Worm (Caenorhabditis elegans) whole organism, L3 larva: ENCODE results near the gene gcsh-1.

ENCODE experiments used
- R02D3.7 ChIP-seq: fragments of 150-350 bp; optimal IDR thresholded peaks from 2 replicates; lab custom pipeline; 2014; ENCODE audit warnings: missing biosample characterization, missing genetic modification characterization
- aly-2 ChIP-seq: fragments of 150-350 bp; optimal IDR thresholded peaks from 2 replicates; lab custom pipeline; 2014; ENCODE audit warnings: missing biosample characterization, missing genetic modification characterization
- ama-1 ChIP-seq: fragments of 150-350 bp; optimal IDR thresholded peaks from 2 replicates; lab custom pipeline; 2018
- ceh-16 ChIP-seq: sonication (generic microtip); optimal IDR thresholded peaks from 2 replicates; lab custom pipeline; 2017; ENCODE audit warnings: missing biosample characterization, missing genetic modification characterization
- ceh-28 ChIP-seq: fragments of 150-350 bp; optimal IDR thresholded peaks from 2 replicates; lab custom pipeline; 2014; ENCODE audit warnings: missing biosample characterization, missing genetic modification reagents, missing genetic modification characterization
- ceh-82 ChIP-seq: fragments of 150-350 bp; optimal IDR thresholded peaks from 2 replicates; lab custom pipeline; 2014; ENCODE audit warnings: missing biosample characterization, missing genetic modification characterization
- ceh-9 ChIP-seq: sonication (generic microtip); optimal IDR thresholded peaks from 2 replicates; lab custom pipeline; 2018; ENCODE audit warnings: missing biosample characterization, missing genetic modification characterization
- daf-12 ChIP-seq: fragments of 150-350 bp; optimal IDR thresholded peaks from 2 replicates; lab custom pipeline; 2014; ENCODE audit warnings: missing biosample characterization, missing genetic modification reagents, missing genetic modification characterization
- egl-27 ChIP-seq: sonication (generic microtip); optimal IDR thresholded peaks from 4 replicates; lab custom pipeline; 2017; ENCODE audit warnings: missing biosample characterization, missing genetic modification reagents, missing genetic modification characterization
- egl-5 ChIP-seq: fragments of 150-350 bp; optimal IDR thresholded peaks from 2 replicates; lab custom pipeline; 2017; ENCODE audit warnings: missing biosample characterization, missing genetic modification reagents, missing genetic modification characterization, inconsistent platforms
- elt-1 ChIP-seq: fragments of 150-350 bp; optimal IDR thresholded peaks from 2 replicates; lab custom pipeline; 2014; ENCODE audit warnings: missing biosample characterization, missing genetic modification characterization
- elt-2 ChIP-seq: sonication (generic microtip); optimal IDR thresholded peaks from 2 replicates; lab custom pipeline; 2016; ENCODE audit warnings: missing genetic modification reagents, mild to moderate bottlenecking, missing genetic modification characterization, missing compliant biosample characterization
- elt-3 ChIP-seq, 3 experiments: fragments of 150-350 bp in 1 of 3; sonication (generic microtip) in 2 of 3; optimal IDR thresholded peaks; 2 replicates in 2 of 3; 4 replicates in 1 of 3; lab custom pipeline; 2014 to 2017; ENCODE audit warnings: missing biosample characterization in 3 of 3, missing genetic modification characterization in 3 of 3
- fkh-10 ChIP-seq: sonication (generic microtip); optimal IDR thresholded peaks from 2 replicates; lab custom pipeline; 2017; ENCODE audit warnings: missing biosample characterization, missing genetic modification reagents, missing genetic modification characterization
- fkh-2 ChIP-seq: fragments of 150-350 bp; optimal IDR thresholded peaks from 2 replicates; lab custom pipeline; 2014; ENCODE audit warnings: missing biosample characterization, missing genetic modification reagents, missing genetic modification characterization
- fos-1 ChIP-seq: fragments of 150-350 bp; optimal IDR thresholded peaks from 2 replicates; lab custom pipeline; 2014; ENCODE audit warnings: missing biosample characterization, missing genetic modification characterization
- hmg-11 ChIP-seq: sonication (generic microtip); optimal IDR thresholded peaks from 2 replicates; lab custom pipeline; 2016; ENCODE audit warnings: missing genetic modification characterization, missing compliant biosample characterization
- jun-1 ChIP-seq: fragments of 150-350 bp; optimal IDR thresholded peaks from 2 replicates; lab custom pipeline; 2014; ENCODE audit warnings: missing biosample characterization, missing genetic modification reagents, missing genetic modification characterization
- lin-15B ChIP-seq: fragments of 150-350 bp; optimal IDR thresholded peaks from 2 replicates; lab custom pipeline; 2014; ENCODE audit warnings: missing biosample characterization, missing genetic modification characterization
- lin-39 ChIP-seq: fragments of 150-350 bp; optimal IDR thresholded peaks from 2 replicates; lab custom pipeline; 2018; ENCODE audit warnings: missing biosample characterization, missing genetic modification reagents, missing genetic modification characterization
- lsy-12 ChIP-seq: sonication (generic microtip); optimal IDR thresholded peaks from 2 replicates; lab custom pipeline; 2016; ENCODE audit warnings: mild to moderate bottlenecking, missing genetic modification characterization, missing compliant biosample characterization
- mdl-1 ChIP-seq: fragments of 150-350 bp; optimal IDR thresholded peaks from 2 replicates; lab custom pipeline; 2014; ENCODE audit warnings: missing biosample characterization, missing genetic modification characterization
- mml-1 ChIP-seq: fragments of 150-350 bp; sonication (generic microtip); optimal IDR thresholded peaks from 3 replicates; lab custom pipeline; 2014; ENCODE audit warnings: missing biosample characterization, missing genetic modification characterization
- nfya-1 ChIP-seq: sonication (generic microtip); optimal IDR thresholded peaks from 2 replicates; lab custom pipeline; 2017; ENCODE audit warnings: missing genetic modification characterization, mild to moderate bottlenecking, missing compliant biosample characterization, antibody characterized with exemption, moderate library complexity; ENCODE audit not compliant: insufficient read depth
- nhr-11 ChIP-seq: fragments of 150-350 bp; optimal IDR thresholded peaks from 2 replicates; lab custom pipeline; 2014; ENCODE audit warnings: missing biosample characterization, missing genetic modification characterization
- nhr-12 ChIP-seq: fragments of 150-350 bp; optimal IDR thresholded peaks from 2 replicates; lab custom pipeline; 2014; ENCODE audit warnings: missing biosample characterization, missing genetic modification characterization
- nhr-23 ChIP-seq: fragments of 150-350 bp; optimal IDR thresholded peaks from 2 replicates; lab custom pipeline; 2014; ENCODE audit warnings: missing biosample characterization, missing genetic modification reagents, missing genetic modification characterization
- nhr-25 ChIP-seq: sonication (generic microtip); optimal IDR thresholded peaks from 2 replicates; lab custom pipeline; 2017; ENCODE audit warnings: missing biosample characterization, missing genetic modification characterization
- nhr-28 ChIP-seq: fragments of 150-350 bp; optimal IDR thresholded peaks from 2 replicates; lab custom pipeline; 2014; ENCODE audit warnings: missing biosample characterization, missing genetic modification characterization
- nhr-43 ChIP-seq: sonication (generic microtip); optimal IDR thresholded peaks from 2 replicates; lab custom pipeline; 2016; ENCODE audit warnings: mild to moderate bottlenecking, missing genetic modification characterization, missing compliant biosample characterization; ENCODE audit not compliant: poor library complexity, severe bottlenecking
- nhr-67 ChIP-seq: fragments of 150-350 bp; optimal IDR thresholded peaks from 2 replicates; lab custom pipeline; 2014; ENCODE audit warnings: missing biosample characterization, missing genetic modification characterization
- nhr-76 ChIP-seq: fragments of 150-350 bp; sonication (generic microtip); optimal IDR thresholded peaks from 5 replicates; lab custom pipeline; 2014; ENCODE audit warnings: missing biosample characterization, missing genetic modification characterization
- pha-4 ChIP-seq: fragments of 150-350 bp; optimal IDR thresholded peaks from 2 replicates; lab custom pipeline; 2014; ENCODE audit warnings: missing biosample characterization, missing genetic modification reagents, missing genetic modification characterization
- pqm-1 ChIP-seq: fragments of 150-350 bp; optimal IDR thresholded peaks from 2 replicates; lab custom pipeline; 2017; ENCODE audit warnings: missing biosample characterization, missing genetic modification characterization, inconsistent platforms
- sea-2 ChIP-seq: fragments of 150-350 bp; sonication (generic microtip); optimal IDR thresholded peaks from 4 replicates; lab custom pipeline; 2014; ENCODE audit warnings: missing biosample characterization, missing genetic modification reagents, missing genetic modification characterization
- skn-1 ChIP-seq: fragments of 150-350 bp; optimal IDR thresholded peaks from 2 replicates; lab custom pipeline; 2014; ENCODE audit warnings: missing biosample characterization, missing genetic modification characterization
- snpc-4 ChIP-seq: fragments of 150-350 bp; optimal IDR thresholded peaks from 2 replicates; lab custom pipeline; 2014; ENCODE audit warnings: missing biosample characterization, missing genetic modification characterization
- tbx-2 ChIP-seq: sonication (generic microtip); optimal IDR thresholded peaks from 2 replicates; lab custom pipeline; 2016; ENCODE audit warnings: mild to moderate bottlenecking, missing genetic modification characterization, missing compliant biosample characterization
- unc-39 ChIP-seq: sonication (generic microtip); optimal IDR thresholded peaks from 4 replicates; lab custom pipeline; 2017; ENCODE audit warnings: missing biosample characterization, missing genetic modification characterization
- unc-62 ChIP-seq: fragments of 150-350 bp; sonication (generic microtip); optimal IDR thresholded peaks from 4 replicates; lab custom pipeline; 2014; ENCODE audit warnings: missing biosample characterization, missing genetic modification reagents, missing genetic modification characterization
- zag-1 ChIP-seq: fragments of 150-350 bp; optimal IDR thresholded peaks from 2 replicates; lab custom pipeline; 2014; ENCODE audit warnings: missing biosample characterization, missing genetic modification characterization
- ztf-11 ChIP-seq: fragments of 150-350 bp; optimal IDR thresholded peaks from 2 replicates; lab custom pipeline; 2014; ENCODE audit warnings: missing biosample characterization, missing genetic modification characterization
- ztf-4 ChIP-seq: fragments of 150-350 bp; optimal IDR thresholded peaks from 2 replicates; lab custom pipeline; 2014; ENCODE audit warnings: missing biosample characterization, missing genetic modification characterization

gcsh-1 gene

ce11 chrX:14513462-14513861 is 1.4 kb downstream of the gcsh-1 start:
- TF ChIP-seq pha-4 (tag; lab: Kevin White, UChicago) = peak; percentile 12
- peak; percentile 37 for TF ChIP-seq lin-39 (tag; lab: Kevin White, UChicago)
- TF ChIP-seq nhr-12 (tag; lab: Kevin White, UChicago) = no peak
- TF ChIP-seq zag-1 (tag; lab: Kevin White, UChicago) = no peak
- TF ChIP-seq fkh-10 (GFP tag; lab: Kevin White, UChicago) = no peak
- no peak for TF ChIP-seq elt-2 (tag; lab: Kevin White, UChicago)
- no peak for TF ChIP-seq ama-1 (lab: Kevin White, UChicago)
- TF ChIP-seq ztf-4 = no peak
- no peak for TF ChIP-seq sea-2 (GFP tag; lab: Kevin White, UChicago)
- TF ChIP-seq egl-5 (tag; lab: Kevin White, UChicago) = peak; percentile 60
- TF ChIP-seq unc-39 (tag; lab: Kevin White, UChicago) = no peak
- no peak for TF ChIP-seq nhr-67 (tag; lab: Kevin White, UChicago)
- TF ChIP-seq egl-27 (tag; lab: Kevin White, UChicago) = no peak
- TF ChIP-seq skn-1 (tag; lab: Kevin White, UChicago) = no peak
- no peak for TF ChIP-seq nhr-76 (tag; lab: Kevin White, UChicago)
- no peak for TF ChIP-seq fkh-2 (tag; lab: Kevin White, UChicago)
- TF ChIP-seq tbx-2 (tag; lab: Kevin White, UChicago) = no peak
- TF ChIP-seq mml-1 (tag; lab: Kevin White, UChicago) = no peak
- TF ChIP-seq fos-1 (tag; lab: Kevin White, UChicago) = no peak
- TF ChIP-seq daf-12 = no peak
- no peak for TF ChIP-seq jun-1 (tag; lab: Kevin White, UChicago)
- TF ChIP-seq nfya-1 (tag; lab: Kevin White, UChicago) = peak; percentile 4
- no peak for TF ChIP-seq elt-1 (tag; lab: Kevin White, UChicago)
- no peak for TF ChIP-seq mdl-1 (tag; lab: Kevin White, UChicago)
- TF ChIP-seq ceh-9 (tag; lab: Kevin White, UChicago) = no peak
- TF ChIP-seq pqm-1 (tag; lab: Kevin White, UChicago) = no peak
- TF ChIP-seq ztf-11 (tag; lab: Kevin White, UChicago) = no peak
- no peak for TF ChIP-seq hmg-11
- no peak for TF ChIP-seq snpc-4 (tag; lab: Kevin White, UChicago)
- TF ChIP-seq nhr-28 (tag; lab: Kevin White, UChicago) = no peak
- no peak for TF ChIP-seq lsy-12
- no peak for TF ChIP-seq ceh-16 (tag; lab: Kevin White, UChicago)

- no peak for TF ChIP-seq lsy-12
Measured at ce11 chrX:14512817-14513216, 2.1 kb downstream of the gcsh-1 start, which contains the start of gene fbxa-141. Gene fbxa-141 (minus strand): TSS chrX:14512917.

- TF ChIP-seq ceh-82 (no peak), ceh-16 (tag; lab: Kevin White, UChicago) (no peak), ama-1 (lab: Kevin White, UChicago) (no peak), nhr-67 (tag; lab: Kevin White, UChicago) (no peak), fkh-2 (tag; lab: Kevin White, UChicago) (no peak), pqm-1 (tag; lab: Kevin White, UChicago) (no peak), fkh-10 (GFP tag; lab: Kevin White, UChicago) (no peak), elt-1 (tag; lab: Kevin White, UChicago) (no peak), elt-3 (tag; optimal IDR thresholded peaks at IDR 0.05; lab: Kevin White, UChicago) (no peak), aly-2 (tag; lab: Kevin White, UChicago) (no peak), lsy-12 (no peak), ceh-28 (tag; lab: Kevin White, UChicago) (no peak)
Measured at ce11 chrX:14510358-14510757, 4.5 kb downstream of the gcsh-1 start.

ce11 chrX:14508823-14509259 is 6.0 kb downstream of the gcsh-1 start:
- TF ChIP-seq ceh-28 (tag; lab: Kevin White, UChicago) = peak; percentile 62
- TF ChIP-seq elt-3 (tag; optimal IDR thresholded peaks at IDR 0.05; lab: Kevin White, UChicago) = peak; percentile 45 to 69 (median 60)
- no peak for TF ChIP-seq unc-39 (tag; lab: Kevin White, UChicago)
- no peak for TF ChIP-seq ceh-16 (tag; lab: Kevin White, UChicago)
- no peak for TF ChIP-seq R02D3.7 (tag; lab: Kevin White, UChicago)
- peak; percentile 15 for TF ChIP-seq egl-27 (tag; lab: Kevin White, UChicago)
- TF ChIP-seq nhr-43 (tag; lab: Kevin White, UChicago) = peak; percentile 61
- peak; percentile 13 for TF ChIP-seq elt-2 (tag; lab: Kevin White, UChicago)
- no peak for TF ChIP-seq snpc-4 (tag; lab: Kevin White, UChicago)
- no peak for TF ChIP-seq skn-1 (tag; lab: Kevin White, UChicago)
- TF ChIP-seq nfya-1 (tag; lab: Kevin White, UChicago) = peak; percentile 45
- no peak for TF ChIP-seq fos-1 (tag; lab: Kevin White, UChicago)
- TF ChIP-seq egl-5 (tag; lab: Kevin White, UChicago) = peak; percentile 34
- TF ChIP-seq nhr-25 = peak; percentile 82
- TF ChIP-seq lin-39 (tag; lab: Kevin White, UChicago) = peak; percentile 58
- TF ChIP-seq elt-1 (tag; lab: Kevin White, UChicago) = peak; percentile 89
- peak; percentile 12 for TF ChIP-seq lin-15B (tag; lab: Kevin White, UChicago)
- peak; percentile 59 for TF ChIP-seq nhr-11 (tag; lab: Kevin White, UChicago)
- no peak for TF ChIP-seq zag-1 (tag; lab: Kevin White, UChicago)
- peak; percentile 91 for TF ChIP-seq unc-62 (GFP tag; lab: Kevin White, UChicago)
- peak; percentile 90 for TF ChIP-seq nhr-23 (tag; lab: Kevin White, UChicago)
- TF ChIP-seq jun-1 (tag; lab: Kevin White, UChicago) = no peak
